Fruit fly (Drosophila melanogaster) whole organism, adult: ENCODE data around the gene CG14556.

ENCODE experiments used
- CG11617 ChIP-seq: fragments of 200-800 bp; sonication (Bioruptor generic); optimal IDR thresholded peaks from 2 replicates; lab custom pipeline; 2017; ENCODE audit warnings: mild to moderate bottlenecking, missing biosample characterization, missing genetic modification reagents, missing genetic modification characterization
- CG12768 ChIP-seq: fragments of 200-800 bp; sonication (Bioruptor generic); optimal IDR thresholded peaks from 2 replicates; lab custom pipeline; 2017; ENCODE audit warnings: missing biosample characterization, missing genetic modification characterization, mild to moderate bottlenecking, moderate library complexity, missing genetic modification reagents
- CG14711 ChIP-seq: fragments of 200-800 bp; sonication (Bioruptor generic); optimal IDR thresholded peaks from 2 replicates; lab custom pipeline; 2018; ENCODE audit warnings: missing biosample characterization, mild to moderate bottlenecking, missing genetic modification characterization, moderate library complexity
- CG1620 ChIP-seq: fragments of 200-800 bp; sonication (Bioruptor generic); optimal IDR thresholded peaks from 2 replicates; lab custom pipeline; 2016; ENCODE audit warnings: missing biosample characterization, missing genetic modification characterization
- CG33017 ChIP-seq: fragments of 200-800 bp; sonication (Bioruptor generic); optimal IDR thresholded peaks from 2 replicates; lab custom pipeline; 2018; ENCODE audit warnings: missing biosample characterization, mild to moderate bottlenecking, missing genetic modification characterization, moderate library complexity
- CG5204 ChIP-seq: fragments of 200-800 bp; sonication (Bioruptor generic); optimal IDR thresholded peaks from 2 replicates; lab custom pipeline; 2016; ENCODE audit warnings: missing biosample characterization, missing genetic modification characterization
- CG7045 ChIP-seq: fragments of 200-800 bp; sonication (Bioruptor generic); optimal IDR thresholded peaks from 2 replicates; lab custom pipeline; 2017; ENCODE audit warnings: missing biosample characterization, mild to moderate bottlenecking, missing genetic modification characterization
- CG7101 ChIP-seq: fragments of 200-800 bp; sonication (Bioruptor generic); optimal IDR thresholded peaks from 2 replicates; lab custom pipeline; 2018; ENCODE audit warnings: missing biosample characterization, mild to moderate bottlenecking, missing genetic modification characterization, moderate library complexity
- Clk ChIP-seq: fragments of 200-800 bp; sonication (Bioruptor generic); optimal IDR thresholded peaks from 2 replicates; lab custom pipeline; 2017; ENCODE audit warnings: missing biosample characterization, missing genetic modification characterization
- Crg-1 ChIP-seq: fragments of 200-800 bp; sonication (Bioruptor generic); optimal IDR thresholded peaks from 2 replicates; lab custom pipeline; 2016; ENCODE audit warnings: missing biosample characterization, missing genetic modification characterization
- Hr96 ChIP-seq: fragments of 200-800 bp; sonication (Bioruptor generic); optimal IDR thresholded peaks from 2 replicates; lab custom pipeline; 2016; ENCODE audit warnings: missing biosample characterization, missing genetic modification characterization
- Mnt ChIP-seq: fragments of 200-800 bp; sonication (Bioruptor generic); optimal IDR thresholded peaks from 2 replicates; lab custom pipeline; 2016; ENCODE audit warnings: missing biosample characterization, mild to moderate bottlenecking, missing genetic modification characterization
- bab1 ChIP-seq: fragments of 200-800 bp; sonication (Bioruptor generic); optimal IDR thresholded peaks from 3 replicates; lab custom pipeline; 2019; ENCODE audit warnings: missing biosample characterization, mild to moderate bottlenecking, missing genetic modification characterization, moderate library complexity
- cic ChIP-seq: fragments of 200-800 bp; sonication (Bioruptor generic); optimal IDR thresholded peaks from 2 replicates; lab custom pipeline; 2017; ENCODE audit warnings: missing biosample characterization, mild to moderate bottlenecking, missing genetic modification characterization, moderate library complexity
- cnc ChIP-seq, 2 experiments: fragments of >200 bp; optimal IDR thresholded peaks; 2 replicates each; lab custom pipeline; 2017
- kay ChIP-seq: fragments of 200-800 bp; sonication (Bioruptor generic); peaks from one replicate; lab custom pipeline; 2016; ENCODE audit warnings: missing biosample characterization, missing genetic modification characterization, borderline replicate concordance
- ovo ChIP-seq: fragments of 200-800 bp; sonication (Bioruptor generic); optimal IDR thresholded peaks from 2 replicates; lab custom pipeline; 2016; ENCODE audit warnings: missing biosample characterization, missing genetic modification characterization
- pad ChIP-seq: fragments of 200-800 bp; sonication (Bioruptor generic); optimal IDR thresholded peaks from 3 replicates; lab custom pipeline; 2017; ENCODE audit warnings: missing biosample characterization, missing genetic modification characterization, mild to moderate bottlenecking, moderate library complexity, missing genetic modification reagents
- tj ChIP-seq: fragments of 200-800 bp; sonication (Bioruptor generic); optimal IDR thresholded peaks from 3 replicates; lab custom pipeline; 2017; ENCODE audit warnings: missing biosample characterization, mild to moderate bottlenecking, missing genetic modification characterization, moderate library complexity
- toe ChIP-seq: fragments of 200-800 bp; sonication (Bioruptor generic); optimal IDR thresholded peaks from 2 replicates; lab custom pipeline; 2016; ENCODE audit warnings: missing biosample characterization, missing genetic modification characterization

Gene CG14556

DNA sequence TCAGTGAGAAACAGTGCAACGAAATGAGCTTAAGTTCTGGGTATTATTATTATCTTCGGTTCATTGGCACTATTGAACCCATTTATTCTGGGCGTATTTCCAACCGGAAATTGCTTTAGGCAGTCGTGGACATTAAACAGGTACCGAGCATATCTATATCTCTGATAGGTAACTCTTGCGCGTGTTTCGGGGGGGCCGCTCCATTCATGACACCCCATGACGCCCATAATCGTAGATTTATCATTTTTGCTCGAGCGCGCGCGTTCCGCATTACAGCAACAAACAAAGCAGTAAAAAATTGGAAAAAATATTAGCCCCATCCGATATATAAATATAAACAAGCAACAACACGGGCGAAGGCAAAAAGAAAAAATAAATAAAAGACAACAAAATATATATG, 18.0 kb upstream of the CG14556 start:
- no peak for TF ChIP-seq CG11617 (GFP tag; lab: Kevin White, UChicago)
- no peak for TF ChIP-seq cic (GFP tag; lab: Kevin White, UChicago)
- TF ChIP-seq CG5204 = no peak
- TF ChIP-seq toe (GFP tag; lab: Kevin White, UChicago) = no peak
- no peak for TF ChIP-seq kay
- TF ChIP-seq CG14711 (tag; lab: Kevin White, UChicago) = no peak
- TF ChIP-seq Mnt (GFP tag; lab: Kevin White, UChicago) = no peak
- TF ChIP-seq cnc (optimal IDR thresholded peaks at IDR 0.05; lab: Kevin White, UChicago) = no peak
- no peak for TF ChIP-seq CG12768 (GFP tag; lab: Kevin White, UChicago)
- no peak for TF ChIP-seq CG7101 (tag; lab: Kevin White, UChicago)
- TF ChIP-seq Crg-1 (GFP tag; lab: Kevin White, UChicago) = no peak
- TF ChIP-seq pad (GFP tag; lab: Kevin White, UChicago) = no peak
- TF ChIP-seq CG7045 (GFP tag; lab: Kevin White, UChicago) = no peak
- no peak for TF ChIP-seq ovo (GFP tag; lab: Kevin White, UChicago)
- TF ChIP-seq CG1620 (GFP tag; lab: Kevin White, UChicago) = no peak
- TF ChIP-seq bab1 (GFP tag; lab: Kevin White, UChicago) = no peak
- no peak for TF ChIP-seq Hr96
- no peak for TF ChIP-seq Clk

DNA sequence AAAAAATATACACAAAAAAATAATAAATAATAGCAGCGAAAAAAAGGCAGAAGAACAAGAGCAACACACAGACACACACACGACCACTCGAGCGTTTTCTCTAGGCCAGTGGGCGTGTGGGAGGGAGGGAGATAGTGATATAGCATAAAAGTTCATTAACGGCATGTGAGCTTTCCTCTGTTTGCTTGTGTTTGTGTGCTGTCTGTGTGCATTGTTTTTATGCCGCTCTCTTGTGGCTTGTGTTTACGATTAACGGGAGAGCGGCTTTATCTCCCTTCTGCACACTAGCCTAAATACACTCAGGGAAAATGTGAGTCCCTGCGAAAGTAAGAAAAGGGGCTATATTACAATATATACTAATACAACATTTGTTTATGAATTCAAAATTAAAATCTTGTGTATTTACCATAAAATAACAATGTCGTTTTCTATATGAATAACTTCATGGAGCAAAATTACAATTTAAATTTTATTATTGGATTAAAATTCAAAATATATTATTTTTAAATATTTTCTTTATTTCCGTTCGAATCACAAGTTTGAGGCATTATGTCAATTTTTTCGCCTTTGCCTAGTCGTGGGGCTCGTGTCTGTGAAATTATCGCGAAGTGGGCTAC, 8.9 kb upstream of the CG14556 start:
- TF ChIP-seq CG11617 (GFP tag; lab: Kevin White, UChicago) (no peak), toe (GFP tag; lab: Kevin White, UChicago) (peak; percentile 33), pad (GFP tag; lab: Kevin White, UChicago) (peak; percentile 3), kay (peak; percentile 19), CG33017 (no peak), ovo (GFP tag; lab: Kevin White, UChicago) (peak; percentile 69), CG7045 (GFP tag; lab: Kevin White, UChicago) (peak; percentile 18), CG7101 (tag; lab: Kevin White, UChicago) (peak; percentile 14), bab1 (GFP tag; lab: Kevin White, UChicago) (no peak), tj (GFP tag; lab: Kevin White, UChicago) (peak; percentile 64), CG14711 (tag; lab: Kevin White, UChicago) (peak; percentile 42), cic (GFP tag; lab: Kevin White, UChicago) (peak; percentile 74), Mnt (GFP tag; lab: Kevin White, UChicago) (peak; percentile 50)

DNA sequence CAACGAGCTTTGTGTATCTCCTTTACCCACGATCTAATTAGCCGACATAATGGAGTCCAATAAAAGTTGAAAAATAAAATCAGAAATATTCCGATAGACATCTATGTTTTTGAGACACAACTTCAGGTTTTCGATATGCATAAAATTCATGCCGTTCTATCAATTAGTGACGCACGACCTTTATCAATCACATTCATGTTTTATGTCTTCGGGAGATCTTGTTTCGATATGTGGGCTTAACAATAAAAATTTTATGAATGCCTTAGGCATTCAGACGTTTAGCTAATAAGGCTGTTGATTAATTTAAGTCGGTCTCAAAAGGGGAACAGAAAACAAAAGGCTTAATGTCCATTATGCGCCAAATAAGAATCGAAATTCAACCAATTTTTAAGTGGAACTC, 6.5 kb upstream of the CG14556 start:
- no peak for TF ChIP-seq bab1 (GFP tag; lab: Kevin White, UChicago)
- TF ChIP-seq toe (GFP tag; lab: Kevin White, UChicago) = no peak
- no peak for TF ChIP-seq Mnt (GFP tag; lab: Kevin White, UChicago)
- no peak for TF ChIP-seq CG14711 (tag; lab: Kevin White, UChicago)
- no peak for TF ChIP-seq CG1620 (GFP tag; lab: Kevin White, UChicago)
- no peak for TF ChIP-seq CG11617 (GFP tag; lab: Kevin White, UChicago)
- TF ChIP-seq CG7045 (GFP tag; lab: Kevin White, UChicago) = no peak
- no peak for TF ChIP-seq pad (GFP tag; lab: Kevin White, UChicago)
- TF ChIP-seq CG7101 (tag; lab: Kevin White, UChicago) = no peak
- TF ChIP-seq kay = no peak
- no peak for TF ChIP-seq cic (GFP tag; lab: Kevin White, UChicago)
- no peak for TF ChIP-seq Clk
- TF ChIP-seq tj (GFP tag; lab: Kevin White, UChicago) = no peak

DNA sequence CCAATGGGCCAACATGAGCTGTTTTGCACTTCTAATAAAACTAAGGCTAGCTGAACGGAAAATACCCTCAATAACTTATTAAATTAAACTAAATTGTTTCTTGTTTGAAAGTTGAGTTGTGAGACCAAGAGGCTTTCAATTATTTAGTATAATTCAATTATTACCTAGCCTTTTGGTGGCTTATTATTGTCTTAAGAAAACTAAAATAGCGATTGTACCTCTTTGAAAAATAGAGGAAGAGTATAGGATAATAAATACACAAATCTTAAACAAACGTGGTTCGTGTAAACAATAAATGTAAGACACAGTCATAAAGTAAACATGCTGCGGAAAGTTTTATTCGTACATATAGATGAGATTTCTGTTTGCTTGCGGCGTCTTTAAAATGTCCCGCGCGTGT, 5.4 kb upstream of the CG14556 start:
- TF ChIP-seq Hr96 = peak; percentile 24
- TF ChIP-seq pad (GFP tag; lab: Kevin White, UChicago) = peak; percentile 40
- TF ChIP-seq CG11617 (GFP tag; lab: Kevin White, UChicago) = peak; percentile 81
- peak; percentile 47 for TF ChIP-seq CG12768 (GFP tag; lab: Kevin White, UChicago)
- peak; percentile 79 for TF ChIP-seq CG33017
- TF ChIP-seq cic (GFP tag; lab: Kevin White, UChicago) = peak; percentile 53
- no peak for TF ChIP-seq Clk
- peak; percentile 64 for TF ChIP-seq Mnt (GFP tag; lab: Kevin White, UChicago)
- peak; percentile 57 for TF ChIP-seq CG5204
- no peak for TF ChIP-seq bab1 (GFP tag; lab: Kevin White, UChicago)
- TF ChIP-seq CG1620 (GFP tag; lab: Kevin White, UChicago) = no peak
- TF ChIP-seq cnc (optimal IDR thresholded peaks at IDR 0.05; lab: Kevin White, UChicago) = no peak
- TF ChIP-seq toe (GFP tag; lab: Kevin White, UChicago) = peak; percentile 36
- peak; percentile 71 for TF ChIP-seq CG7045 (GFP tag; lab: Kevin White, UChicago)
- TF ChIP-seq CG14711 (tag; lab: Kevin White, UChicago) = peak; percentile 63
- peak; percentile 71 for TF ChIP-seq CG7101 (tag; lab: Kevin White, UChicago)
- peak; percentile 10 for TF ChIP-seq kay
- TF ChIP-seq Crg-1 (GFP tag; lab: Kevin White, UChicago) = peak; percentile 80
- no peak for TF ChIP-seq tj (GFP tag; lab: Kevin White, UChicago)
- TF ChIP-seq ovo (GFP tag; lab: Kevin White, UChicago) = peak; percentile 54

DNA sequence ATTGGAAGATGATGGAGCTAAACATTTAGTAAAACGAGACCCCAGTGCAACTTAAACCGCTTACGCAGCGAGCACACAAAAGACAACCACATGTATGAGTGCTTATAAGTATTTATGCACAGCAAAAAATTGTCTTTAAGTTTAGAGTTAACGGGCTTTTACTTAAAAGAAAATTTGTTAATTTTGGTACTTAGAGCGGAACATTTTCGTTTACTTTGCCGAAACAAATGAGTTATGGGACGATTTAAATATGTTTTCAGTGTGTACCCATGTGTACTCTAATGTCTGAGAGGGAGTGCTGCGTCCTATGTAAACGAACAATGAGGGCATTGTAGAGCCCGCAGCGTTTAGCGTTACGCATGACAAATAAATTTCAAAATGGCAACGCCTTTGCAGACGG, 4.7 kb upstream of the CG14556 start:
- no peak for TF ChIP-seq ovo (GFP tag; lab: Kevin White, UChicago)
- no peak for TF ChIP-seq tj (GFP tag; lab: Kevin White, UChicago)
- TF ChIP-seq Mnt (GFP tag; lab: Kevin White, UChicago) = no peak
- TF ChIP-seq kay = no peak
- TF ChIP-seq CG7101 (tag; lab: Kevin White, UChicago) = no peak
- TF ChIP-seq CG12768 (GFP tag; lab: Kevin White, UChicago) = no peak
